Worm (Caenorhabditis elegans): ENCODE results near the gene cey-1.

DNA sequence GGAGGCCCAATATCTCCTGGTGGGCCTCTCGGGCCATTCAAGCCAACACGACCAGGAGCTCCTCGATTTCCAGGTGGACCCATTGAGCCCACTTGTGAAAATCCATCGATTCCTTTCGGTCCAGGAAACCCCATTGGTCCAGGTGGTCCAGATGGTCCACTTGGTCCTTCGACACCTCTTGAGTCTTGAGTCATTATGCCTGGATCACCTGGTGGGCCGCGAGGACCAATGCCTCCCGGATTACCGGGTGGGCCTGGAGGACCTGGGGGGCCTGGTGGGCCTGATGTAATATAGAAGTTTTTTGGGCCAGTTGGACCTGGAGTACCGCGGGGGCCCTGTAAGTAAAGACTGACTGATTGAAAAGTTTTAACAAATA is 3.2 kb upstream of the cey-1 start:
- TF ChIP-seq die-1 (tag; optimal IDR thresholded peaks at IDR 0.05) = no peak
- TF ChIP-seq F37B4.10 (GFP tag; IDR thresholded peaks at IDR 0.05) = no peak
- TF ChIP-seq sea-2 (GFP tag; IDR thresholded peaks at IDR 0.05) = no peak
- TF ChIP-seq F57A8.1 (GFP tag; optimal IDR thresholded peaks at IDR 0.05) = no peak
- TF ChIP-seq lir-1 (GFP tag; conservative IDR thresholded peaks at IDR 0.05) = no peak
- TF ChIP-seq unc-130 (GFP tag; optimal IDR thresholded peaks at IDR 0.05) = no peak
- no peak for TF ChIP-seq ceh-27 (GFP tag; optimal IDR thresholded peaks at IDR 0.05)
- no peak for TF ChIP-seq ccch-3 (GFP tag; optimal IDR thresholded peaks at IDR 0.05)
- no peak for TF ChIP-seq ets-4 (GFP tag; optimal IDR thresholded peaks at IDR 0.05)
- TF ChIP-seq madf-3 (GFP tag; IDR thresholded peaks at IDR 0.05) = no peak
- TF ChIP-seq rec-8 (tag; optimal IDR thresholded peaks at IDR 0.05) = no peak
- no peak for TF ChIP-seq aptf-3 (GFP tag; IDR thresholded peaks at IDR 0.05)
- no peak for TF ChIP-seq snpc-4 (GFP tag; optimal IDR thresholded peaks at IDR 0.05)
- no peak for TF ChIP-seq snpc-4 (tag; optimal IDR thresholded peaks at IDR 0.05)
